Fruit fly (Drosophila melanogaster): ENCODE results near the gene CG4751.

CG4751 gene

DNA sequence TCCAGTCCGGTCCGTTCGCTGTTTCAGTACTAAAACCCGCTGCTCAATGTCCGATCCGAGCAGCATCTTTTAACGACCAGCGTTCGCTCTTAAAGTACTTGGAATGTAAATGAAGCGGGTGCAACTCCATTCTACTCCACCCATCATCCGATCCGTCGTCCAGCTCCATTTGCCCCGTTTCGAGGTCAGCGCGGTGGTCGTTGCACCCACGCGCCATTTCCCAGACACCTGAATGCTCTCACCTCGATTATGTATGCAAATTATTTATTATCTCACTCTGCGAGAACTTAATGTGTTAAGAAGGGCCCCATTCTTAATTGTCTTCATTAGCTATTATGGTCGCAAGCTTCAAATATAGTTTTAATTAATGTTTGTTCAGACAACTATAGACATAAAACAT is 47.8 kb downstream of the CG4751 start:
- no peak for TF ChIP-seq rn (GFP tag; IDR thresholded peaks at IDR 0.05)
- TF ChIP-seq EcR (GFP tag; optimal IDR thresholded peaks at IDR 0.05) = peak; percentile 95

DNA sequence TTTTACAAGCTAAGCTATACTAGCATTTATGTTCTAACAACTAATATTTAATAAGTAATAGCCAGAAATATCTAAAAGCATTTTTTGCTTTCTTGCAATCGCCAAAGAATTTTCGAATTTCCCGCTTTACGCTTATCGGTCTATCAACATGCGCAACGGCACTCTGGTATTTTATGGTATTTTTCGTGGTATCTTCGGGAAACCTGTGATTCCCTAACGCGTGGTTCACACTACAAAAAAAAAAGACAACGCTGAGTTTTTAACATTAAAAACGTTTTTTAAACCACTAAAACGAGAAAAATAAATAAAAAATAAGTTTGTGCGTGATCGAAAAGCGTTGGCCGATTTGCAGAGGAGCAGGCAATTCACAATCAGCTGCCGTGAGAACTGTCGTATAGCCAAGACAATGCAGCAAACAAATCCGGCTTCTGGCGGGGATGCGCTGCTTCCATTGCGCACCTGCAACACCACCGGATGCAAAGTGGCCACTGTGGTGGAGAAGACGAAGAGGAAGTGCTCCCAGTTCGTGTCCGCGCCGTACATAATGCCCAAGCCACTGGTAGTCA is 48.4 kb downstream of the CG4751 start, which contains the start of gene Boh2:
Gene Boh2 (plus strand): TSS at position 207 of the 566 bp plus-strand sequence.
- no peak for TF ChIP-seq Ets98B (GFP tag; IDR thresholded peaks at IDR 0.05)
- TF ChIP-seq CG17806 (tag; optimal IDR thresholded peaks at IDR 0.05) = no peak
- TF ChIP-seq CG13204 (GFP tag; optimal IDR thresholded peaks at IDR 0.05) = no peak
- no peak for TF ChIP-seq CG8301 (tag; optimal IDR thresholded peaks at IDR 0.05)
- TF ChIP-seq Pif1B (GFP tag; optimal IDR thresholded peaks at IDR 0.05) = no peak
- TF ChIP-seq CG34367 (tag; optimal IDR thresholded peaks at IDR 0.05) = no peak
- no peak for TF ChIP-seq rn (GFP tag; IDR thresholded peaks at IDR 0.05)
- no peak for TF ChIP-seq CG32121 (GFP tag; IDR thresholded peaks at IDR 0.05)
- TF ChIP-seq EcR (GFP tag; optimal IDR thresholded peaks at IDR 0.05) = no peak
- no peak for TF ChIP-seq CG10348 (GFP tag; IDR thresholded peaks at IDR 0.05)
- TF ChIP-seq CG4496 (GFP tag; IDR thresholded peaks at IDR 0.05) = 0 out of 3 replicates have a peak, but pooled peaks have one; percentile 26
- no peak for TF ChIP-seq fd96Ca (GFP tag; IDR thresholded peaks at IDR 0.05)
- no peak for TF ChIP-seq CG12605 (GFP tag; IDR thresholded peaks at IDR 0.05)
- no peak for TF ChIP-seq CG14655 (GFP tag; optimal IDR thresholded peaks at IDR 0.05)
- peak; percentile 20 for TF ChIP-seq CG8159 (tag; optimal IDR thresholded peaks at IDR 0.05)
- TF ChIP-seq gl (tag; optimal IDR thresholded peaks at IDR 0.05) = no peak
- TF ChIP-seq Snoo (tag; optimal IDR thresholded peaks at IDR 0.05) = no peak
- peak; percentile 12 for TF ChIP-seq CG9948 (tag; optimal IDR thresholded peaks at IDR 0.05)
- TF ChIP-seq CG15710 (tag; optimal IDR thresholded peaks at IDR 0.05) = no peak
- no peak for TF ChIP-seq D1 (tag; optimal IDR thresholded peaks at IDR 0.05)
- TF ChIP-seq Pif1A (GFP tag; optimal IDR thresholded peaks at IDR 0.05) = no peak

DNA sequence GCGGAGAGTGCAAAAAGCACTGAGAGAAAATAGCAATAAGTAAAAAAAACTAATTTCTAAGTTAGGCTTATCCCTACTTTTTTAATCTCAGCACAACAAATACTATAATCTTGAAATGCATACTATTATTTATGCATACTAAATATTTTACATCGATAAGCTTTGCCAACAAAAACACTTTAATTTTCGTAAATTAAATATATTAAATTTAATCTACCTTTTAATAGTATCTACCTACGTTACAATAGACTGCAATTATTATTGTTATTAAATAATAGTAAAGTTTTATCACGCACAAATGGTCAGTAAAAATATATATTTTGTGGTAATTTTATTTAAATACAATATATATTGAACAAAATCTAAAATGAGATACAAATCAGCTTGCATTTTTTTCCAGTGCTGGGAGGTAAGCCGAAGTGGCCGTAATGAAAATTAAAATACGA is 51.6 kb downstream of the CG4751 start:
- peak; percentile 86 for TF ChIP-seq CG17806 (tag; optimal IDR thresholded peaks at IDR 0.05)
- TF ChIP-seq CG8301 (tag; optimal IDR thresholded peaks at IDR 0.05) = peak; percentile 47
- TF ChIP-seq Ets98B (GFP tag; IDR thresholded peaks at IDR 0.05) = no peak
- no peak for TF ChIP-seq CG32121 (GFP tag; IDR thresholded peaks at IDR 0.05)
- no peak for TF ChIP-seq rn (GFP tag; IDR thresholded peaks at IDR 0.05)
- TF ChIP-seq Pif1B (GFP tag; optimal IDR thresholded peaks at IDR 0.05) = peak; percentile 24
- TF ChIP-seq CG34367 (tag; optimal IDR thresholded peaks at IDR 0.05) = peak; percentile 82
- TF ChIP-seq Snoo (tag; optimal IDR thresholded peaks at IDR 0.05) = peak; percentile 81
- TF ChIP-seq fd96Ca (GFP tag; IDR thresholded peaks at IDR 0.05) = no peak
- TF ChIP-seq CG10348 (GFP tag; IDR thresholded peaks at IDR 0.05) = no peak
- TF ChIP-seq gl (tag; optimal IDR thresholded peaks at IDR 0.05) = peak; percentile 48
- no peak for TF ChIP-seq CG12605 (GFP tag; IDR thresholded peaks at IDR 0.05)
- TF ChIP-seq CG15710 (tag; optimal IDR thresholded peaks at IDR 0.05) = peak; percentile 94
- peak; percentile 91 for TF ChIP-seq CG9948 (tag; optimal IDR thresholded peaks at IDR 0.05)
- TF ChIP-seq D1 (tag; optimal IDR thresholded peaks at IDR 0.05) = peak; percentile 82
- TF ChIP-seq CG14655 (GFP tag; optimal IDR thresholded peaks at IDR 0.05) = peak; percentile 76
- no peak for TF ChIP-seq EcR (GFP tag; optimal IDR thresholded peaks at IDR 0.05)
- TF ChIP-seq CG4496 (GFP tag; IDR thresholded peaks at IDR 0.05) = no peak
- peak; percentile 96 for TF ChIP-seq CG8159 (tag; optimal IDR thresholded peaks at IDR 0.05)
- TF ChIP-seq Pif1A (GFP tag; optimal IDR thresholded peaks at IDR 0.05) = no peak
- TF ChIP-seq CG13204 (GFP tag; optimal IDR thresholded peaks at IDR 0.05) = no peak

DNA sequence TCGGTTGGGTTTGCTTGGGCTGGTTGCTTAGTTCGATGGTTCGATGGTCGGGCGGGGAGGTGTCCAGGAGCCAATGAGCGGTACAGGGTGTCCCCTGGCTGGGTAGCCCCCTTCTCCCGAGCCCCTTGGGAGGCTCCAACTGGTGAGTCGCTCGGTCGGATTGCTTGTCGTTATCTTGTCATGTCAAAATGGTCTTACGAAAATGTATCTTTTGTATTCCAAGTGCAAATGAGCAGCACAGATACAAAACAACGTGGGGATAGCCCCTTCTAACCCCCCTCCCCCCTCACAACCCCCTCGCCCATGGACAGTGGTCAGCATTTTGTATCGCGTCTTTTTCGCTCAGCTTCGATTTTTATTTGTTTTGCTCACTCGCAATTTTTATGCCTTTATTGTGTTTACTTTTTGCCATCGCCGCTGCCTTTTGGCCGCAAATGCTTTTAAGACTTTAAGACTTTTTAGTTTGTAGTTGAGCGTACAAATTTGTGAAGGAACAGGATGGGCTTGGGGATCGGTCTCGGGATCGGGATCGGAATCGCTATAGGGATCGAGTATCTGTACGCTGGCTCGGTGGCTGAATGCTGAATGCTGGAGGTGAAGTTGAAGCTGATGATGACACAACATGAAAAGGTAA is 52.2 kb downstream of the CG4751 start:
- TF ChIP-seq CG13204 (GFP tag; optimal IDR thresholded peaks at IDR 0.05) = peak; percentile 33
- TF ChIP-seq CG4496 (GFP tag; IDR thresholded peaks at IDR 0.05) = peak; percentile 51; the same call in 1 of the 3 replicates
- no peak for TF ChIP-seq CG15710 (tag; optimal IDR thresholded peaks at IDR 0.05)
- TF ChIP-seq Snoo (tag; optimal IDR thresholded peaks at IDR 0.05) = no peak
- 0 out of 2 replicates have a peak, but pooled peaks have one; percentile 14 for TF ChIP-seq CG10348 (GFP tag; IDR thresholded peaks at IDR 0.05)
- peak; percentile 68 for TF ChIP-seq EcR (GFP tag; optimal IDR thresholded peaks at IDR 0.05)
- peak; percentile 57; the same call in 2 of the 3 replicates for TF ChIP-seq fd96Ca (GFP tag; IDR thresholded peaks at IDR 0.05)
- no peak for TF ChIP-seq Pif1B (GFP tag; optimal IDR thresholded peaks at IDR 0.05)

DNA sequence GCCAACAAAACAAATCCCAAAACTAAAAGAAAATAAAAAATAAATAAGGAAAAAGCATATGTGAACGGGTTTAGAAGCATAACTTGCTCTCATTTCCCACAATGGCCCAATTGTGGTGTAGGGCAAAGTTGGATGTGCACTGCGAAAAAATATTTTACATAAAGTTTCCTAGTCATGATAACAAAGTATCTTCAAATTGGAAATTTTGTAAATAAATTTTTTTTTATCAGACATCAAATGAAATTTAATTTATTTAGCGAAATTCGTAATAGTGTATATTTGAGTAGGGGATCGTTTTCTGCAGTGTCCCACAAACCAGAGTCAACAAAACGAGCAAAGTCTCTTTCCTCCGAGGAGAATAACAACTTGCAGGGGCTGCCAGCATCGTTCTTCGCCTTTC is 53.6 kb downstream of the CG4751 start:
- TF ChIP-seq Pif1A (GFP tag; optimal IDR thresholded peaks at IDR 0.05) (peak; percentile 89), CG10348 (GFP tag; IDR thresholded peaks at IDR 0.05) (no peak), D1 (tag; optimal IDR thresholded peaks at IDR 0.05) (peak; percentile 79), EcR (GFP tag; optimal IDR thresholded peaks at IDR 0.05) (no peak), CG8159 (tag; optimal IDR thresholded peaks at IDR 0.05) (peak; percentile 90), CG15710 (tag; optimal IDR thresholded peaks at IDR 0.05) (peak; percentile 92), CG12605 (GFP tag; IDR thresholded peaks at IDR 0.05) (peak; percentile 85), CG14655 (GFP tag; optimal IDR thresholded peaks at IDR 0.05) (peak; percentile 91), CG34367 (tag; optimal IDR thresholded peaks at IDR 0.05) (peak; percentile 92), fd96Ca (GFP tag; IDR thresholded peaks at IDR 0.05) (peak; percentile 79; the same call in 2 of the 3 replicates), gl (tag; optimal IDR thresholded peaks at IDR 0.05) (peak; percentile 82), CG8301 (tag; optimal IDR thresholded peaks at IDR 0.05) (peak; percentile 93), CG17806 (tag; optimal IDR thresholded peaks at IDR 0.05) (peak; percentile 93), rn (GFP tag; IDR thresholded peaks at IDR 0.05) (peak; percentile 74; the same call in 1 of the 2 replicates), Snoo (tag; optimal IDR thresholded peaks at IDR 0.05) (peak; percentile 70), CG13204 (GFP tag; optimal IDR thresholded peaks at IDR 0.05) (peak; percentile 61), Ets98B (GFP tag; IDR thresholded peaks at IDR 0.05) (peak; percentile 87), CG9948 (tag; optimal IDR thresholded peaks at IDR 0.05) (peak; percentile 94), Pif1B (GFP tag; optimal IDR thresholded peaks at IDR 0.05) (peak; percentile 87), CG32121 (GFP tag; IDR thresholded peaks at IDR 0.05) (peak; percentile 65), CG4496 (GFP tag; IDR thresholded peaks at IDR 0.05) (peak; percentile 86)
